Fruit fly (Drosophila melanogaster) whole organism, embryonic: Measurements from ENCODE around the gene CG12951.
A peak's percentile ranks its signal among the peaks of the same experiment; 100 is the strongest.

Source experiments
- Aef1 ChIP-seq: fragments of 200-800 bp; sonication (Bioruptor generic); IDR thresholded peaks from 3 replicates; pipeline ENCODE4 v1.3.6; 2022; ENCODE audit warnings: missing biosample characterization, missing genetic modification characterization
- Atf3 ChIP-seq: fragments of 200-800 bp; sonication (Bioruptor generic); optimal IDR thresholded peaks from 3 replicates; lab custom pipeline; 2016; ENCODE audit warnings: missing biosample characterization, missing genetic modification characterization
- CG10431 ChIP-seq: fragments of 200-800 bp; sonication (Bioruptor generic); optimal IDR thresholded peaks from 3 replicates; lab custom pipeline; 2018; ENCODE audit warnings: missing biosample characterization, mild to moderate bottlenecking, missing genetic modification characterization
- CG10654 ChIP-seq: fragments of 200-800 bp; sonication (Bioruptor generic); optimal IDR thresholded peaks from 2 replicates; lab custom pipeline; 2016; ENCODE audit warnings: missing biosample characterization, missing genetic modification characterization
- CG12104 ChIP-seq: fragments of 200-800 bp; sonication (Bioruptor generic); optimal IDR thresholded peaks from 3 replicates; lab custom pipeline; 2016; ENCODE audit warnings: missing biosample characterization, missing genetic modification characterization
- CG12391 ChIP-seq: fragments of 200-800 bp; sonication (Bioruptor generic); optimal IDR thresholded peaks from 3 replicates; lab custom pipeline; 2018; ENCODE audit warnings: missing biosample characterization, mild to moderate bottlenecking, missing genetic modification characterization, moderate library complexity
- CG15601 ChIP-seq: fragments of 200-800 bp; sonication (Bioruptor generic); optimal IDR thresholded peaks from 3 replicates; lab custom pipeline; 2019; ENCODE audit warnings: missing biosample characterization, mild to moderate bottlenecking, missing genetic modification characterization, moderate library complexity
- CG1603 ChIP-seq: fragments of 200-800 bp; sonication (Bioruptor generic); optimal IDR thresholded peaks from 2 replicates; lab custom pipeline; 2019; ENCODE audit warnings: missing biosample characterization, mild to moderate bottlenecking, missing genetic modification characterization, moderate library complexity
- CG1792 ChIP-seq: fragments of 200-800 bp; sonication (Bioruptor generic); optimal IDR thresholded peaks from 2 replicates; lab custom pipeline; 2016; ENCODE audit warnings: missing biosample characterization, missing genetic modification characterization
- CG2116 ChIP-seq: fragments of 200-800 bp; sonication (Bioruptor generic); optimal IDR thresholded peaks from 3 replicates; lab custom pipeline; 2018; ENCODE audit warnings: missing biosample characterization, mild to moderate bottlenecking, missing genetic modification characterization
- CG2199 ChIP-seq: fragments of 200-800 bp; sonication (Bioruptor generic); IDR thresholded peaks from 3 replicates; pipeline ENCODE4 v1.3.6; 2022; ENCODE audit warnings: missing biosample characterization, missing genetic modification characterization
- CG31388 ChIP-seq: fragments of 200-800 bp; sonication (Bioruptor generic); optimal IDR thresholded peaks from 2 replicates; lab custom pipeline; 2016; ENCODE audit warnings: missing biosample characterization, missing genetic modification characterization
- CG4424 ChIP-seq: fragments of 200-800 bp; sonication (Bioruptor generic); optimal IDR thresholded peaks from 3 replicates; lab custom pipeline; 2016; ENCODE audit warnings: missing biosample characterization, missing genetic modification characterization
- CG6272 ChIP-seq: fragments of 200-800 bp; sonication (Bioruptor generic); IDR thresholded peaks from 2 replicates; pipeline ENCODE4 v1.3.6; 2022; ENCODE audit warnings: missing biosample characterization, missing genetic modification characterization
- CG6791 ChIP-seq: fragments of 200-800 bp; sonication (Bioruptor generic); IDR thresholded peaks from 3 replicates; pipeline ENCODE4 v1.3.6; 2022; ENCODE audit warnings: missing biosample characterization, missing genetic modification characterization; ENCODE audit not compliant: partially characterized antibody
- CG6854 ChIP-seq: fragments of 200-800 bp; sonication (Bioruptor generic); optimal IDR thresholded peaks from 3 replicates; lab custom pipeline; 2017; ENCODE audit warnings: missing biosample characterization, mild to moderate bottlenecking, missing genetic modification characterization
- CTCF ChIP-seq: fragments of 200-800 bp; sonication (Bioruptor generic); optimal IDR thresholded peaks from 2 replicates; lab custom pipeline; 2017; ENCODE audit warnings: missing biosample characterization, mild to moderate bottlenecking, missing genetic modification characterization, moderate library complexity
- Chrac-16 ChIP-seq: fragments of 200-800 bp; sonication (Bioruptor generic); optimal IDR thresholded peaks from 3 replicates; lab custom pipeline; 2016; ENCODE audit warnings: missing biosample characterization, missing genetic modification characterization
- D19B ChIP-seq: fragments of 200-800 bp; sonication (Bioruptor generic); optimal IDR thresholded peaks from 2 replicates; lab custom pipeline; 2017; ENCODE audit warnings: missing biosample characterization, mild to moderate bottlenecking, missing genetic modification characterization
- Eip74EF ChIP-seq, 2 experiments: fragments of 200-800 bp in 1 of 2; fragments of >200 bp in 1 of 2; sonication (Bioruptor generic) in 1 of 2; optimal IDR thresholded peaks; 2 replicates each; lab custom pipeline; 2017 to 2019; ENCODE audit warnings: missing biosample characterization in 2 of 2, missing genetic modification characterization in 2 of 2, mild to moderate bottlenecking in 1 of 2, moderate library complexity in 1 of 2
- Ets65A ChIP-seq: fragments of 200-800 bp; sonication (Bioruptor generic); peaks from one replicate; lab custom pipeline; 2016; ENCODE audit warnings: missing biosample characterization, missing genetic modification characterization
- Mad ChIP-seq: fragments of 200-800 bp; sonication (Bioruptor generic); optimal IDR thresholded peaks from 2 replicates; lab custom pipeline; 2016; ENCODE audit warnings: missing biosample characterization, missing genetic modification characterization
- Med ChIP-seq: fragments of 200-800 bp; sonication (Bioruptor generic); peaks from one replicate; lab custom pipeline; 2016; ENCODE audit warnings: missing biosample characterization, missing genetic modification characterization, mild to moderate bottlenecking, inconsistent platforms, moderate library complexity
- Meics ChIP-seq: fragments of 200-800 bp; sonication (Bioruptor generic); optimal IDR thresholded peaks from 2 replicates; lab custom pipeline; 2017; ENCODE audit warnings: missing biosample characterization, mild to moderate bottlenecking, missing genetic modification characterization
- NC2α ChIP-seq: fragments of 200-800 bp; sonication (Bioruptor generic); optimal IDR thresholded peaks from 2 replicates; lab custom pipeline; 2016; ENCODE audit warnings: missing biosample characterization, missing genetic modification characterization
- NfI ChIP-seq: fragments of 200-800 bp; sonication (Bioruptor generic); optimal IDR thresholded peaks from 3 replicates; lab custom pipeline; 2018; ENCODE audit warnings: missing biosample characterization, mild to moderate bottlenecking, missing genetic modification characterization, moderate library complexity
- Oaz ChIP-seq: fragments of 200-800 bp; sonication (Bioruptor generic); IDR thresholded peaks from 2 replicates; pipeline ENCODE4 v1.3.6; 2022; ENCODE audit warnings: missing biosample characterization, missing genetic modification characterization
- Ptx1 ChIP-seq: fragments of 200-800 bp; sonication (Bioruptor generic); IDR thresholded peaks from 2 replicates; pipeline ENCODE4 v1.3.6; 2022; ENCODE audit warnings: missing biosample characterization, missing genetic modification characterization
- Sry-δ ChIP-seq: fragments of 200-800 bp; sonication (Bioruptor generic); optimal IDR thresholded peaks from 2 replicates; lab custom pipeline; 2016; ENCODE audit warnings: missing biosample characterization, missing genetic modification characterization
- TFAM ChIP-seq: fragments of 200-800 bp; sonication (Bioruptor generic); optimal IDR thresholded peaks from 2 replicates; lab custom pipeline; 2017; ENCODE audit warnings: missing biosample characterization, missing genetic modification characterization, inconsistent platforms
- Vsx1 ChIP-seq: fragments of 200-800 bp; sonication (Bioruptor generic); optimal IDR thresholded peaks from 2 replicates; lab custom pipeline; 2017; ENCODE audit warnings: missing biosample characterization, mild to moderate bottlenecking, missing genetic modification characterization, missing genetic modification reagents
- Xrp1 ChIP-seq: fragments of 200-800 bp; sonication (Bioruptor generic); IDR thresholded peaks from 2 replicates; pipeline ENCODE4 v1.3.6; 2022; ENCODE audit warnings: missing biosample characterization, missing genetic modification characterization
- ac ChIP-seq: fragments of 200-800 bp; sonication (Bioruptor generic); optimal IDR thresholded peaks from 3 replicates; lab custom pipeline; 2017; ENCODE audit warnings: missing biosample characterization, mild to moderate bottlenecking, missing genetic modification characterization
- ash1 ChIP-seq: fragments of 200-800 bp; sonication (Bioruptor generic); optimal IDR thresholded peaks from 2 replicates; lab custom pipeline; 2018; ENCODE audit warnings: missing biosample characterization, mild to moderate bottlenecking, missing genetic modification characterization
- btn ChIP-seq: fragments of 200-800 bp; sonication (Bioruptor generic); optimal IDR thresholded peaks from 2 replicates; lab custom pipeline; 2016; ENCODE audit warnings: missing biosample characterization, missing genetic modification characterization
- cwo ChIP-seq: fragments of 200-800 bp; sonication (Bioruptor generic); optimal IDR thresholded peaks from 3 replicates; lab custom pipeline; 2017; ENCODE audit warnings: missing biosample characterization, missing genetic modification characterization, mild to moderate bottlenecking, moderate library complexity, missing genetic modification reagents
- dan ChIP-seq: fragments of 200-800 bp; sonication (Bioruptor generic); IDR thresholded peaks from 2 replicates; pipeline ENCODE4 v1.3.6; 2022; ENCODE audit warnings: missing biosample characterization, missing genetic modification characterization
- danr ChIP-seq: fragments of 200-800 bp; sonication (Bioruptor generic); IDR thresholded peaks from 2 replicates; pipeline ENCODE4 v1.3.6; 2022; ENCODE audit warnings: missing biosample characterization, missing genetic modification characterization
- fd96Cb ChIP-seq: fragments of 200-800 bp; sonication (Bioruptor generic); optimal IDR thresholded peaks from 2 replicates; lab custom pipeline; 2018; ENCODE audit warnings: missing biosample characterization, mild to moderate bottlenecking, missing genetic modification characterization, moderate library complexity
- grau ChIP-seq: fragments of 200-800 bp; optimal IDR thresholded peaks from 3 replicates; lab custom pipeline; 2019; ENCODE audit warnings: missing biosample characterization, mild to moderate bottlenecking, missing genetic modification characterization, moderate library complexity
- lilli ChIP-seq: fragments of 200-800 bp; sonication (Bioruptor generic); optimal IDR thresholded peaks from 3 replicates; lab custom pipeline; 2016; ENCODE audit warnings: missing biosample characterization, missing genetic modification characterization
- nmo ChIP-seq: fragments of 200-800 bp; sonication (Bioruptor generic); optimal IDR thresholded peaks from 2 replicates; lab custom pipeline; 2018; ENCODE audit warnings: missing biosample characterization, mild to moderate bottlenecking, missing genetic modification characterization, moderate library complexity
- phol ChIP-seq: fragments of 200-800 bp; sonication (Bioruptor generic); optimal IDR thresholded peaks from 3 replicates; lab custom pipeline; 2018; ENCODE audit warnings: missing biosample characterization, mild to moderate bottlenecking, missing genetic modification characterization, moderate library complexity
- pzg ChIP-seq: fragments of 200-800 bp; sonication (Bioruptor generic); optimal IDR thresholded peaks from 3 replicates; lab custom pipeline; 2018; ENCODE audit warnings: missing biosample characterization, mild to moderate bottlenecking, missing genetic modification characterization, moderate library complexity
- schlank ChIP-seq: fragments of 200-800 bp; sonication (Bioruptor generic); optimal IDR thresholded peaks from 2 replicates; lab custom pipeline; 2018; ENCODE audit warnings: missing biosample characterization, mild to moderate bottlenecking, missing genetic modification characterization
- slbo ChIP-seq: fragments of 200-800 bp; sonication (Bioruptor generic); IDR thresholded peaks from 2 replicates; pipeline ENCODE4 v1.3.6; 2022; ENCODE audit warnings: missing biosample characterization, missing genetic modification characterization
- tap ChIP-seq: fragments of 200-800 bp; optimal IDR thresholded peaks from 3 replicates; lab custom pipeline; 2019; ENCODE audit warnings: missing biosample characterization, mild to moderate bottlenecking, missing genetic modification characterization, moderate library complexity
- tio ChIP-seq: fragments of 200-800 bp; sonication (Bioruptor generic); optimal IDR thresholded peaks from 2 replicates; lab custom pipeline; 2017; ENCODE audit warnings: missing biosample characterization, missing genetic modification characterization, inconsistent platforms
- ttk ChIP-seq: fragments of 200-800 bp; sonication (Bioruptor generic); IDR thresholded peaks from 2 replicates; pipeline ENCODE4 v2.1.2; 2022; ENCODE audit warnings: missing biosample characterization, missing genetic modification characterization
- twi ChIP-seq: fragments of 200-800 bp; optimal IDR thresholded peaks from 2 replicates; lab custom pipeline; 2019; ENCODE audit warnings: missing biosample characterization, mild to moderate bottlenecking, missing genetic modification characterization, moderate library complexity
- z ChIP-seq: fragments of 200-800 bp; sonication (Bioruptor generic); IDR thresholded peaks from 3 replicates; pipeline ENCODE4 v1.3.6; 2022; ENCODE audit warnings: missing biosample characterization, missing genetic modification characterization
- zfh2 ChIP-seq: fragments of 200-800 bp; sonication (Bioruptor generic); optimal IDR thresholded peaks from 2 replicates; lab custom pipeline; 2016; ENCODE audit warnings: missing biosample characterization, missing genetic modification characterization

CG12951 gene

DNA sequence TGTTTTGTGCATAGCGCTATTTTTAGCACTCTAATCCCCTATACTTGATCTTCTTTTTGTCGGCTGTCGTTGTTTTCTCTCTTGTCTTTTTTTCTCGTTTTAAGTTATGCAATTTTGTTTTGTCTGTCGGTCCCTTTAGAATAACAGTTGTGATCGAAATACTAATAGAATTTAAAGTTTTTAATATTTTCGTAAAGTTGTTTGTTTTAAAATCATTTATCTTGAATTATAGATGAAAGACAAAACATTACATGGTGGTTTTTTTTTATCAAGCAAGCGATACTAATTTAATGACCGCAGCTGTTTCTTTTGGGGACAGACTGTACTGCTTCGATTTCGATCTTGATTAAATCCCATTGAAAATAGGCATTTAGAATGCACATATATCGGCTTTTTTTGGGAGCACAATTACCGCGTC, 14.7 kb upstream of the CG12951 start (continued):
- peak; percentile 61 for TF ChIP-seq Xrp1 (GFP tag; lab: Robert Waterston, UW)
- peak in 1 of 2 experiments; percentile 42 for TF ChIP-seq Eip74EF (GFP tag; optimal IDR thresholded peaks at IDR 0.05; lab: Kevin White, UChicago)
- TF ChIP-seq CG2116 (GFP tag; lab: Kevin White, UChicago), result no peak
- peak; percentile 60 for TF ChIP-seq slbo (GFP tag; lab: Robert Waterston, UW)
- TF ChIP-seq phol (tag; lab: Kevin White, UChicago), result peak; percentile 45
- TF ChIP-seq Med (GFP tag; lab: Kevin White, UChicago), result peak; percentile 77
- TF ChIP-seq Atf3 (GFP tag; lab: Kevin White, UChicago), result no peak
- no peak for TF ChIP-seq CG1603 (tag; lab: Kevin White, UChicago)
- TF ChIP-seq CG15601 (tag; lab: Kevin White, UChicago), result no peak
- TF ChIP-seq Aef1 (GFP tag; lab: Robert Waterston, UW), result peak; percentile 36; the same call in 1 of the 3 replicates
- peak; percentile 15 for TF ChIP-seq zfh2 (GFP tag; lab: Kevin White, UChicago)
- TF ChIP-seq schlank (tag; lab: Kevin White, UChicago), result no peak
- TF ChIP-seq lilli, result peak; percentile 54
- peak; percentile 7 for TF ChIP-seq Chrac-16 (GFP tag; lab: Kevin White, UChicago)
- TF ChIP-seq Meics (GFP tag; lab: Kevin White, UChicago), result peak; percentile 42
- peak; percentile 35 for TF ChIP-seq CG12104 (GFP tag; lab: Kevin White, UChicago)
- TF ChIP-seq Sry-δ (GFP tag; lab: Kevin White, UChicago), result no peak
- TF ChIP-seq btn (GFP tag; lab: Kevin White, UChicago), result no peak
- peak; percentile 43 for TF ChIP-seq CG4424
- no peak for TF ChIP-seq twi
- peak; percentile 37 for TF ChIP-seq NfI (GFP tag; lab: Kevin White, UChicago)
- peak; percentile 23 for TF ChIP-seq grau (tag; lab: Kevin White, UChicago)
- TF ChIP-seq danr (GFP tag; lab: Robert Waterston, UW), result no peak
- TF ChIP-seq dan, result no peak
- TF ChIP-seq CG10654 (GFP tag; lab: Kevin White, UChicago), result no peak
- TF ChIP-seq Vsx1 (GFP tag; lab: Kevin White, UChicago), result no peak
- TF ChIP-seq CG1792, result no peak
- no peak for TF ChIP-seq CG31388 (GFP tag; lab: Kevin White, UChicago)
- peak; percentile 47; the same call in 1 of the 2 replicates for TF ChIP-seq Ptx1 (GFP tag; lab: Robert Waterston, UW)
- peak; percentile 29 for TF ChIP-seq fd96Cb (tag; lab: Kevin White, UChicago)
- no peak for TF ChIP-seq CG6791
- peak; percentile 38 for TF ChIP-seq cwo (GFP tag; lab: Kevin White, UChicago)
- no peak for TF ChIP-seq ac (GFP tag; lab: Kevin White, UChicago)
- TF ChIP-seq CG6854, result no peak
- no peak for TF ChIP-seq CG2199 (GFP tag; lab: Robert Waterston, UW)
- no peak for TF ChIP-seq pzg (GFP tag; lab: Kevin White, UChicago)
- TF ChIP-seq nmo (GFP tag; lab: Kevin White, UChicago), result peak; percentile 61
- TF ChIP-seq ttk (GFP tag; lab: Robert Waterston, UW), result 0 out of 2 replicates have a peak, but pooled peaks have one; percentile 33
- TF ChIP-seq CTCF (GFP tag; lab: Kevin White, UChicago), result no peak
- no peak for TF ChIP-seq Oaz (GFP tag; lab: Robert Waterston, UW)
- no peak for TF ChIP-seq CG6272
- no peak for TF ChIP-seq tap (tag; lab: Kevin White, UChicago)
- TF ChIP-seq z (GFP tag; lab: Robert Waterston, UW), result no peak
- no peak for TF ChIP-seq Ets65A
- no peak for TF ChIP-seq CG10431 (GFP tag; lab: Kevin White, UChicago)
- no peak for TF ChIP-seq Mad (GFP tag; lab: Kevin White, UChicago)
- peak; percentile 26 for TF ChIP-seq tio (GFP tag; lab: Kevin White, UChicago)
- peak; percentile 71 for TF ChIP-seq CG12391 (tag; lab: Kevin White, UChicago)
- no peak for TF ChIP-seq D19B (GFP tag; lab: Kevin White, UChicago)
- TF ChIP-seq ash1 (GFP tag; lab: Kevin White, UChicago), result no peak
- TF ChIP-seq TFAM (GFP tag; lab: Kevin White, UChicago), result no peak
- TF ChIP-seq NC2α (GFP tag; lab: Kevin White, UChicago), result peak; percentile 1
